Fruit fly (Drosophila melanogaster) S2 (cell line): Measurements from ENCODE around the gene Bub1.

ENCODE experiments used
- CG8478 ChIP-seq: fragments of >200 bp; optimal IDR thresholded peaks from 2 replicates; lab custom pipeline; 2018
- CTCF ChIP-seq, 2 experiments: fragments of >200 bp; optimal IDR thresholded peaks; 2 replicates each; lab custom pipeline; 2018

dm6 chr2L:5288262-5288621, 9.6 kb downstream of the Bub1 start:
- TF ChIP-seq CTCF (optimal IDR thresholded peaks at IDR 0.05; lab: Kevin White, UChicago) (no peak), CG8478 (no peak)
